Fruit fly (Drosophila melanogaster) whole organism, larva: ENCODE results near the gene smo.
A peak's percentile ranks its signal among the peaks of the same experiment; 100 is the strongest.

Source experiments
- noc ChIP-seq: fragments of 200-800 bp; sonication (Bioruptor generic); optimal IDR thresholded peaks from 3 replicates; lab custom pipeline; 2019; ENCODE audit warnings: missing biosample characterization, mild to moderate bottlenecking, missing genetic modification characterization, moderate library complexity

The smo gene

dm6 chr2L:267441-268089, 9.8 kb upstream of the smo start, which contains the start of gene CG17075:
CG17075 (minus strand) TSS chr2L:267505.
- TF ChIP-seq noc (tag; lab: Kevin White, UChicago) = peak; percentile 68

DNA sequence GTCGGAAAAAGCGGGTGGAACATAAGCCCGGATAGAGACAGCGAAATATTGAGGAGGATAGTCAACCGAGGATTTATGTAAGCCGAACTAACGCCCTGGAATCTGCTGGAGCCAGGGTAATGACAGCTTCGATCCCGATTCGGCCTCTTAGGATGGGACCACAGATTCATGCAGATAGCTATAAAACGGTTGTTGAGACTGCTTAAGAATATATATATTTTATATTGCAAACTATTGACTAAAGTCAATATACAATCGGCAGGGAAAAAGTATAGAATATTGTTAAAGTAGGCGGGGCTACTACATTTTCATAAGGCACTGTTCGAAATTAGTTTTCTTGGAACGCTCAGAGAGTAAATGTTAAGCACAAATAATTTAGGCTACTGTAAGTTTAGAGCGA, 8.6 kb upstream of the smo start, which contains the start of gene CG3345:
CG3345 (plus strand) TSS at position 301 of the 400 bp plus-strand sequence.
- no peak for TF ChIP-seq noc (tag; lab: Kevin White, UChicago)

DNA sequence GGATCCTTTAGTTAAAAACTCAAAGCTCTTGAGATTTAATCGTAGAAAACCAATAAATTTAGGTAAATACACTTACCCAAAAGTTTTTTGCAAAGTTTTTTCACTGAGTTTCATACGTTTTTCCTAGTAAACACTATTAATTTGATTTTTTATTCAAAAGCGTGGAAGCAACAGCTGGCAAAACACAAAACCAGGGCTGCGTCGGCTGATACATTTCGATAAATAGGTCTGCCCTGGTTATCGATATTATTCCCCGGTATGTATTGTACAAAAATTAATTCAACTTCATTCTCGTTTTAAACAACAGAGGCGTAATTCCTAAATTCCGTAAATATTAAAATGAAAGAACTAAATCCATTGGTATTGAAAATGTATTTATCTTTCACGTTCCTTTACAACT, 5.8 kb upstream of the smo start, which contains the start of gene Dus1:
Dus1 (minus strand) TSS at position 192 of the 400 bp plus-strand sequence.
- no peak for TF ChIP-seq noc (tag; lab: Kevin White, UChicago)

DNA sequence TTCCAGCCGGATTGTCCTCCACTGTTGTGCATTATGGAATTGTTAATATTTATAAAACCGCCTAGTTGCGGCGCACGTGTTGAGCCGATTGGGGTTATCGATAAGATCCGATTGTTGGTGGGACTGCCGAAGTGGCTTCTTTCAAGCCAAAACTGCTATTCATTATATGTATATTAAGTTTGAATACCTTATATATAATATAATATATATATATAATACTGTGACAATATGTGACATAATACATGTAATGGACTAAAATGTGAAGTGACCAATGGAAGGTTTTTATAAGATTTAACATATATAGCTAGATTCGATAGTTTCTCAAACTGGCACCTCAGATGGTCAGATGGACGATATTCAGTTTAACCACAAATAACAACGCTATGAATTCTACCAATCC, 3.8 kb upstream of the smo start, which contains the start of the genes mbm and CG11555:
mbm (minus strand) TSS at position 113 of the 400 bp plus-strand sequence.
CG11555 (plus strand) TSS at position 234 of the 400 bp plus-strand sequence.
- no peak for TF ChIP-seq noc (tag; lab: Kevin White, UChicago)

dm6 chr2L:278134-278533, 752 bp downstream of the smo start, which contains the start of gene CG17078:
CG17078 (minus strand) TSS chr2L:278234.
- no peak for TF ChIP-seq noc (tag; lab: Kevin White, UChicago)

DNA sequence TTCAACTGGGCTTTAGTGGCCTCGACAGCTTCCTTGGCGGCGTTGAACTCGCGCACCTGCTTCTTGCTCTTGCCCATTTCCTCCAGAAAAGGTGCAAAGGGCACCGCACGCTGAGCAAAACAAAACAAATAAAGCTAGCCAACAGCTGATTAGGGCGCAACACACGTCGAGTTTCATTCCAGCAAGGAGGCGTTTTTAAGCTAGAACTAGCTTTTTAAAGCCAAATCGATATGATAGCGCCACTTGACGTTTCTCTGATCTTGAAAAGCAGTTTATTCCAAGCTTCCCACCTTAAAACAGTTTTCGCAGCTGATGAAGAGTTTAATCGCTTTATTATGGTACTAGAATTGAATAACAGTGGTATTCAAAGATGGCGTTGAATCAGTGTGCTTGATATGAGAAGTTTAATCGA, 5.7 kb downstream of the smo start, which contains the start of gene CG11601:
CG11601 (minus strand) TSS at position 199 of the 412 bp plus-strand sequence.
- TF ChIP-seq noc (tag; lab: Kevin White, UChicago) = no peak

- peak; percentile 59 for TF ChIP-seq noc (tag; lab: Kevin White, UChicago)
Measured at dm6 chr2L:285596-286023, 8.2 kb downstream of the smo start.

DNA sequence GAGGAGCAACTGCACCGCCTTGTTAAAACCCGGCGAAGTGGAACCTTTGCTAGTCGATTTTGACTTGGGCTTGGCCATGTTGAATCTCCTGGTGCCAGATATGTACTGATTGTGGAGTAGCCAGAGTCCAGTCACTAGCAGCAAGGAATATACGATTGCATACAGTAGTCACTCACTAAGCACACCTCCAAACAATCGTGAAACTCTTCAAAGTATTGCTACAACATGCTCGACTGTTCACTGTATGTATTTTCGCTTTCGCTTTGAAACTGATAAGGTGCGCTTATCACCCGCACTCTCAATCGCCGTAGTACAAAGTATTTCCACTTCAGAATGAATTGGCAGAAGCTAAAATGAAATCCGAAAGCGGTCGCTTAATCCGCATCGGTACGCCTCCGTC, 9.0 kb downstream of the smo start:
- peak; percentile 82 for TF ChIP-seq noc (tag; lab: Kevin White, UChicago)

dm6 chr2L:289044-289443, 11.7 kb downstream of the smo start, which contains the start of gene Amnionless:
Amnionless (minus strand) TSS chr2L:289144.
- TF ChIP-seq noc (tag; lab: Kevin White, UChicago) = no peak

DNA sequence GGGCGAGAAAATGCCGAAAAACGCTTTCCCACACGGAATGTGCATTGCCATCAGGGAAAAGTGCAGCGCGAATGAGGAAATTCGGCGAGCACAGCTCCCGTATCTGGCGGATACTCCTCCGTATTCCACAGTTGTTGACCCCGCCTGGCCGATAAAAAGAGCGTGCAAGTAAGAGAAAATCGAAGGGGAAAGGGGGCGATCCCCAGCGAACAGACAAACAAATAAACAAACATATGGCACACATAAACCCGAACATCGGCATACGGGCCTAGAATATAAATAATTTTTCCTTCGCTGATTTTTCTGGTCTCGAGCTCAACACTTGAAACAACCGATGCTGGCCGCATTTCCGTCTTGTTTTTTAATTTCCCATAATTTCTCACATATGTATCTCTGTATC, 13.0 kb downstream of the smo start:
- TF ChIP-seq noc (tag; lab: Kevin White, UChicago) = no peak

dm6 chr2L:290949-291348, 13.6 kb downstream of the smo start:
- no peak for TF ChIP-seq noc (tag; lab: Kevin White, UChicago)

DNA sequence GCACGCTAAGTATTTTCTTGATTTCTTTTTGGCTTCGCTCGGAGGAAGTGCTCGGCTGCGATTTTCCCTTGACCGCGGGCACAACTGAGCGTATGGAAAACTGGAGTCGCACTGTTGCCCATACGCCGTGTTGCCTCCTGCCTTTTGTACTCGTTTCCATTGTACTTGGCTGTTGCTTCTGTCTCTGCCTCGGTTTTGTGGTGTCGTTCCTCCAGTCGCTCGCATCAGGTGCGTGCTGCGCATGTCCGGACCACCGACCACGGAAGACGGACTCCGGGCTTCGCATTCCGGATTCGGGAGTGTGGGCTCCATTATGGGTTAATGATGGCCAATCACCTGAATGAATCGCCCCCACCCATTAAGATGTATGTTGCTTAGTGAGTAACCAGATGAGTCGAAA, 14.3 kb downstream of the smo start, which contains the start of gene CG3625:
CG3625 (minus strand) TSS at position 139 of the 400 bp plus-strand sequence.
- no peak for TF ChIP-seq noc (tag; lab: Kevin White, UChicago)

dm6 chr2L:292301-292700, 14.9 kb downstream of the smo start, which contains the start of gene CG11562:
CG11562 (plus strand) TSS chr2L:292419.
- no peak for TF ChIP-seq noc (tag; lab: Kevin White, UChicago)

DNA sequence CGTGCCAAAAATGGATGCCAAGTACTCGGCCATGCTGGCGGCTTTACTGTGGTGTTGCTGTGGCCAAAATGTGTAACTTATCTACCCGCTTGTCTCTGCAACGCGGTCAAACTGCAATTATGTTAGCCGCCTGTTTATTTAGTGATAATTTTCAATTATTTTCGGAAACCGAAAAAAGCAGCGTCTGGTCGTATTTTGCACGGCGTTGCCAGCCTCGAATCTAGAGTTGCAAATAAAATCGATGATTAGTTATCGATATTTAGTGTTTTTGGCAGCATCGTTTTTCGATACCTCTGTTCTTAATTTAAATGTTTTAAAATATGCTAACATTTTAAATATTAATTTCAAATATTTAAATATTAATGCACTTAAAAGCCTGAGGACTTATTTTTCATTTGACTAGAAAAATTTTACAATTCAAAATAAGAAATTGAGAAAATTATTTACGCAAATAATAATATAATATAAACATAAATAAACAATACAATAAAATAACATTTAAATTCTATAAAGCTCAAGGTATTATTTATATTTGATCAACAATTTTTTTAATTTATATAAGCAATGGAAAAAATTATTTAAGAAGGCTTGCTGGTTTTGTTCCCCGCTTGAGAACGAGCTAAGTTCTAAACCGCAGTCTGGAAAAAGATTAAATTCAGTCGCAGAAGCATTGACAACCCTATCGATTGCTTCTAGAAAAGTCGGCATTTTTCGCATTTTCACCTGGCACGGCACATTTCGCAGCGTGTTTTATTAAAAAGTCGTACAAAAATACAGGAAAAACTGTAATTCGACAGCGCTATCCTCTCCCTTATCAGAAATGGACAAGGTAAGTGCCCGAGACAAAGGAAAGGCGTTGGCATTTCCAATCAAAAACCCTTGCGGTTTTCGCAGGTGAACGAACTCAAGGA, 17.3 kb downstream of the smo start, which contains the start of the genes U2af38 and Stip1:
U2af38 (minus strand) TSS at position 230 of the 911 bp plus-strand sequence.
Stip1 (plus strand) TSS at position 671 of the 911 bp plus-strand sequence.
- no peak for TF ChIP-seq noc (tag; lab: Kevin White, UChicago)

dm6 chr2L:297480-298284, 20.3 kb downstream of the smo start, which contains the start of gene Pi3K21B:
Pi3K21B (plus strand) TSS chr2L:297880.
- peak; percentile 90 for TF ChIP-seq noc (tag; lab: Kevin White, UChicago)
